Worm (Caenorhabditis elegans): ENCODE measurements around the gene ccnk-1.

Gene ccnk-1

ce11 chrV:14612168-14612567, at the start of gene ccnk-1, which contains the start of gene R11H6.5:
Gene ccnk-1, plus strand, starts transcription at chrV:14612548.
Gene R11H6.5, minus strand, starts transcription at chrV:14612222.
- TF ChIP-seq dao-5 (tag; optimal IDR thresholded peaks at IDR 0.05) (no peak), W03F9.2 (tag; optimal IDR thresholded peaks at IDR 0.05) (peak; percentile 62), him-1 (tag; optimal IDR thresholded peaks at IDR 0.05) (no peak)

- TF ChIP-seq dao-5 (tag; optimal IDR thresholded peaks at IDR 0.05) (no peak), W03F9.2 (tag; optimal IDR thresholded peaks at IDR 0.05) (no peak), him-1 (tag; optimal IDR thresholded peaks at IDR 0.05) (no peak)
Observed at ce11 chrV:14562589-14562988, 49.8 kb upstream of the ccnk-1 start, which contains the start of gene C53A5.11. Gene C53A5.11, plus strand, starts transcription at chrV:14562889.

ce11 chrV:14576745-14577373, 35.5 kb upstream of the ccnk-1 start:
- TF ChIP-seq dao-5 (tag; optimal IDR thresholded peaks at IDR 0.05) (no peak), W03F9.2 (tag; optimal IDR thresholded peaks at IDR 0.05) (no peak), him-1 (tag; optimal IDR thresholded peaks at IDR 0.05) (no peak)

ce11 chrV:14579619-14580018, 32.7 kb upstream of the ccnk-1 start, which contains the start of gene gar-3:
Gene gar-3, minus strand, starts transcription at chrV:14579719.
- TF ChIP-seq dao-5 (tag; optimal IDR thresholded peaks at IDR 0.05) (no peak), W03F9.2 (tag; optimal IDR thresholded peaks at IDR 0.05) (no peak), him-1 (tag; optimal IDR thresholded peaks at IDR 0.05) (no peak)

ce11 chrV:14585351-14585750, 27.0 kb upstream of the ccnk-1 start, which contains the start of gene Y40H4A.2:
Gene Y40H4A.2, minus strand, starts transcription at chrV:14585451.
- TF ChIP-seq dao-5 (tag; optimal IDR thresholded peaks at IDR 0.05) = no peak
- no peak for TF ChIP-seq him-1 (tag; optimal IDR thresholded peaks at IDR 0.05)
- TF ChIP-seq W03F9.2 (tag; optimal IDR thresholded peaks at IDR 0.05) = no peak

- no peak for TF ChIP-seq W03F9.2 (tag; optimal IDR thresholded peaks at IDR 0.05)
- no peak for TF ChIP-seq him-1 (tag; optimal IDR thresholded peaks at IDR 0.05)
- no peak for TF ChIP-seq dao-5 (tag; optimal IDR thresholded peaks at IDR 0.05)
Observed at ce11 chrV:14594103-14594502, 18.2 kb upstream of the ccnk-1 start.

- no peak for TF ChIP-seq dao-5 (tag; optimal IDR thresholded peaks at IDR 0.05)
- no peak for TF ChIP-seq him-1 (tag; optimal IDR thresholded peaks at IDR 0.05)
- no peak for TF ChIP-seq W03F9.2 (tag; optimal IDR thresholded peaks at IDR 0.05)
Observed at ce11 chrV:14594943-14595342, 17.4 kb upstream of the ccnk-1 start.

ce11 chrV:14595984-14596383, 16.4 kb upstream of the ccnk-1 start:
- TF ChIP-seq W03F9.2 (tag; optimal IDR thresholded peaks at IDR 0.05) = no peak
- no peak for TF ChIP-seq him-1 (tag; optimal IDR thresholded peaks at IDR 0.05)
- TF ChIP-seq dao-5 (tag; optimal IDR thresholded peaks at IDR 0.05) = no peak

- TF ChIP-seq him-1 (tag; optimal IDR thresholded peaks at IDR 0.05) (no peak), dao-5 (tag; optimal IDR thresholded peaks at IDR 0.05) (no peak), W03F9.2 (tag; optimal IDR thresholded peaks at IDR 0.05) (no peak)
Observed at ce11 chrV:14597005-14597680, 15.2 kb upstream of the ccnk-1 start, which contains the start of gene pes-9. Gene pes-9, minus strand, starts transcription at chrV:14597034.

ce11 chrV:14597681-14598184, 14.6 kb upstream of the ccnk-1 start, which contains the start of gene R11H6.2:
Gene R11H6.2, plus strand, starts transcription at chrV:14598006.
- TF ChIP-seq W03F9.2 (tag; optimal IDR thresholded peaks at IDR 0.05) (no peak), dao-5 (tag; optimal IDR thresholded peaks at IDR 0.05) (no peak), him-1 (tag; optimal IDR thresholded peaks at IDR 0.05) (no peak)

ce11 chrV:14599972-14600371, 12.4 kb upstream of the ccnk-1 start, which contains the start of gene glb-22:
Gene glb-22, plus strand, starts transcription at chrV:14600272.
- TF ChIP-seq him-1 (tag; optimal IDR thresholded peaks at IDR 0.05) (no peak), W03F9.2 (tag; optimal IDR thresholded peaks at IDR 0.05) (no peak)

- TF ChIP-seq W03F9.2 (tag; optimal IDR thresholded peaks at IDR 0.05) (no peak), him-1 (tag; optimal IDR thresholded peaks at IDR 0.05) (no peak), dao-5 (tag; optimal IDR thresholded peaks at IDR 0.05) (no peak)
Observed at ce11 chrV:14603755-14604154, 8.6 kb upstream of the ccnk-1 start.

- TF ChIP-seq dao-5 (tag; optimal IDR thresholded peaks at IDR 0.05) (no peak), him-1 (tag; optimal IDR thresholded peaks at IDR 0.05) (no peak), W03F9.2 (tag; optimal IDR thresholded peaks at IDR 0.05) (no peak)
Observed at ce11 chrV:14609643-14610042, 2.7 kb upstream of the ccnk-1 start, which contains the start of gene R11H6.4. Gene R11H6.4, plus strand, starts transcription at chrV:14609943.

ce11 chrV:14610781-14611180, 1.6 kb upstream of the ccnk-1 start:
- TF ChIP-seq W03F9.2 (tag; optimal IDR thresholded peaks at IDR 0.05) (no peak), him-1 (tag; optimal IDR thresholded peaks at IDR 0.05) (no peak), dao-5 (tag; optimal IDR thresholded peaks at IDR 0.05) (no peak)

All from whole organism, L4/young adult.